Worm (Caenorhabditis elegans) whole organism, young adult: ENCODE measurements around the gene pqn-32.

ENCODE experiments used
- B0035.1 ChIP-seq: sonication (generic microtip); optimal IDR thresholded peaks from 2 replicates; lab custom pipeline; 2016; ENCODE audit warnings: missing genetic modification characterization, mild to moderate bottlenecking, missing compliant biosample characterization, missing genotype, missing genetic modification reagents
- F22D6.2 ChIP-seq: sonication (generic microtip); optimal IDR thresholded peaks from 2 replicates; lab custom pipeline; 2016; ENCODE audit warnings: mild to moderate bottlenecking, missing genetic modification characterization, missing compliant biosample characterization
- F37B4.10 ChIP-seq: fragments of 200-800 bp; sonication (Bioruptor generic); IDR thresholded peaks from 2 replicates; pipeline ENCODE4 v1.3.6; 2022; ENCODE audit warnings: missing genetic modification characterization, missing compliant biosample characterization
- F52B5.7 ChIP-seq: sonication (generic microtip); optimal IDR thresholded peaks from 2 replicates; lab custom pipeline; 2016; ENCODE audit warnings: mild to moderate bottlenecking, missing genetic modification characterization, missing compliant biosample characterization
- F57A8.1 ChIP-seq: fragments of 200-800 bp; sonication (Bioruptor generic); optimal IDR thresholded peaks from 2 replicates; lab custom pipeline; 2018; ENCODE audit warnings: mild to moderate bottlenecking, missing genetic modification characterization, moderate library complexity, missing compliant biosample characterization
- F57C9.4 ChIP-seq: sonication (generic microtip); optimal IDR thresholded peaks from 2 replicates; lab custom pipeline; 2017; ENCODE audit warnings: mild to moderate bottlenecking, missing genetic modification characterization, missing compliant biosample characterization
- K11D2.4 ChIP-seq: fragments of 200-800 bp; sonication (Bioruptor generic); IDR thresholded peaks from 2 replicates; pipeline ENCODE4 v1.3.6; 2022; ENCODE audit warnings: missing genetic modification reagents, missing genetic modification characterization, missing compliant biosample characterization
- K12H6.12 ChIP-seq: fragments of 200-800 bp; sonication (Bioruptor generic); optimal IDR thresholded peaks from 2 replicates; lab custom pipeline; 2018; ENCODE audit warnings: mild to moderate bottlenecking, missing genetic modification characterization, missing compliant biosample characterization
- ama-1 ChIP-seq, 3 experiments: fragments of 150-350 bp in 1 of 3; sonication (generic microtip) in 2 of 3; optimal IDR thresholded peaks; 2 replicates each; lab custom pipeline; 2014 to 2018; ENCODE audit warnings: missing biosample characterization in 2 of 3, missing genetic modification characterization in 2 of 3, missing genetic modification reagents in 2 of 3
- athp-1 ChIP-seq: sonication (generic microtip); optimal IDR thresholded peaks from 2 replicates; lab custom pipeline; 2017; ENCODE audit warnings: mild to moderate bottlenecking, missing genetic modification characterization, missing compliant biosample characterization
- ccch-3 ChIP-seq: fragments of 200-800 bp; sonication (Bioruptor generic); optimal IDR thresholded peaks from 2 replicates; lab custom pipeline; 2018; ENCODE audit warnings: mild to moderate bottlenecking, missing genetic modification characterization, missing compliant biosample characterization
- ceh-79 ChIP-seq: sonication (generic microtip); optimal IDR thresholded peaks from 2 replicates; lab custom pipeline; 2017; ENCODE audit warnings: mild to moderate bottlenecking, missing genetic modification characterization, missing compliant biosample characterization
- die-1 ChIP-seq: sonication (generic microtip); optimal IDR thresholded peaks from 2 replicates; lab custom pipeline; 2016; ENCODE audit warnings: missing genotype, mild to moderate bottlenecking, missing genetic modification characterization, missing compliant biosample characterization
- dox-1 ChIP-seq: fragments of 200-800 bp; sonication (Bioruptor generic); IDR thresholded peaks from 2 replicates; pipeline ENCODE4 v1.3.6; 2022; ENCODE audit warnings: missing genetic modification reagents, missing genetic modification characterization, missing compliant biosample characterization
- dpff-1 ChIP-seq: sonication (generic microtip); optimal IDR thresholded peaks from 2 replicates; lab custom pipeline; 2017; ENCODE audit warnings: mild to moderate bottlenecking, missing genetic modification characterization, missing compliant biosample characterization
- egl-18 ChIP-seq: fragments of 200-800 bp; sonication (Bioruptor generic); IDR thresholded peaks from 2 replicates; pipeline ENCODE4 v1.3.6; 2022; ENCODE audit warnings: missing genetic modification reagents, missing genetic modification characterization, missing compliant biosample characterization
- hlh-26 ChIP-seq: fragments of 200-800 bp; sonication (Bioruptor generic); conservative IDR thresholded peaks from 2 replicates; pipeline ENCODE4 v1.3.6; 2022; ENCODE audit warnings: missing genetic modification reagents, missing genetic modification characterization, missing compliant biosample characterization
- let-526 ChIP-seq: fragments of 200-800 bp; sonication (Bioruptor generic); IDR thresholded peaks from 2 replicates; pipeline ENCODE4 v1.3.6; 2022; ENCODE audit warnings: missing genetic modification reagents, missing genetic modification characterization, missing compliant biosample characterization
- let-607 ChIP-seq, 2 experiments: fragments of 200-800 bp in 1 of 2; sonication (Bioruptor generic) in 1 of 2; sonication (generic microtip) in 1 of 2; optimal IDR thresholded peaks; 2 replicates each; lab custom pipeline; 2016 to 2018; ENCODE audit warnings: mild to moderate bottlenecking in 2 of 2, missing compliant biosample characterization in 2 of 2, missing genetic modification characterization in 2 of 2, moderate library complexity in 2 of 2, missing genotype in 1 of 2
- lin-26 ChIP-seq: fragments of 200-800 bp; sonication (Bioruptor generic); IDR thresholded peaks from 2 replicates; pipeline ENCODE4 v1.3.6; 2022; ENCODE audit warnings: missing genetic modification reagents, missing genetic modification characterization, missing compliant biosample characterization
- lin-35 ChIP-seq, 3 experiments: fragments of 150-350 bp in 2 of 3; sonication (generic microtip) in 1 of 3; optimal IDR thresholded peaks; 2 replicates each; lab custom pipeline; 2014 to 2018; ENCODE audit warnings: missing biosample characterization in 3 of 3, missing genetic modification characterization in 3 of 3, missing genetic modification reagents in 3 of 3
- lin-40 ChIP-seq: sonication (generic microtip); optimal IDR thresholded peaks from 2 replicates; lab custom pipeline; 2016; ENCODE audit warnings: missing genetic modification characterization, mild to moderate bottlenecking, missing compliant biosample characterization, missing genotype, missing genetic modification reagents
- lin-54 ChIP-seq: fragments of 200-800 bp; sonication (Bioruptor generic); optimal IDR thresholded peaks from 2 replicates; lab custom pipeline; 2018; ENCODE audit warnings: mild to moderate bottlenecking, missing genetic modification characterization, missing compliant biosample characterization
- lir-1 ChIP-seq: fragments of 200-800 bp; sonication (Bioruptor generic); conservative IDR thresholded peaks from 2 replicates; pipeline ENCODE4 v1.3.6; 2022; ENCODE audit warnings: missing genetic modification reagents, missing genetic modification characterization, missing compliant biosample characterization
- madf-10 ChIP-seq: sonication (generic microtip); optimal IDR thresholded peaks from 2 replicates; lab custom pipeline; 2016; ENCODE audit warnings: mild to moderate bottlenecking, missing genetic modification characterization, missing compliant biosample characterization
- madf-8 ChIP-seq: fragments of 200-800 bp; sonication (Bioruptor generic); conservative IDR thresholded peaks from 2 replicates; pipeline ENCODE4 v1.3.6; 2022; ENCODE audit warnings: missing genetic modification reagents, missing genetic modification characterization, missing compliant biosample characterization
- mes-4 ChIP-seq: sonication (generic microtip); optimal IDR thresholded peaks from 2 replicates; lab custom pipeline; 2016; ENCODE audit warnings: missing genotype, missing genetic modification characterization, missing compliant biosample characterization
- nhr-179 ChIP-seq: sonication (generic microtip); optimal IDR thresholded peaks from 2 replicates; lab custom pipeline; 2016; ENCODE audit warnings: mild to moderate bottlenecking, missing genetic modification characterization, missing compliant biosample characterization
- rec-8 ChIP-seq, 2 experiments: sonication (generic microtip); optimal IDR thresholded peaks; 2 replicates each; lab custom pipeline; 2016; ENCODE audit warnings: mild to moderate bottlenecking in 2 of 2, missing genetic modification characterization in 2 of 2, missing genetic modification reagents in 2 of 2, missing genotype in 2 of 2, missing biosample characterization in 1 of 2, missing compliant biosample characterization in 1 of 2, moderate library complexity in 1 of 2
- rpc-1 ChIP-seq, 2 experiments: fragments of 150-350 bp in 1 of 2; sonication (generic microtip) in 1 of 2; optimal IDR thresholded peaks; 2 replicates each; lab custom pipeline; 2014 to 2018; ENCODE audit warnings: missing biosample characterization in 1 of 2, missing genetic modification characterization in 1 of 2, missing genetic modification reagents in 1 of 2, missing genotype in 1 of 2
- snpc-1.1 ChIP-seq: sonication (generic microtip); optimal IDR thresholded peaks from 2 replicates; lab custom pipeline; 2017; ENCODE audit warnings: missing genetic modification characterization, mild to moderate bottlenecking, missing compliant biosample characterization, antibody characterized with exemption, moderate library complexity, missing genotype, missing genetic modification reagents; ENCODE audit not compliant: insufficient read depth
- snpc-1.3 ChIP-seq: sonication (generic microtip); optimal IDR thresholded peaks from 2 replicates; lab custom pipeline; 2017; ENCODE audit warnings: missing genetic modification characterization, mild to moderate bottlenecking, missing compliant biosample characterization, antibody characterized with exemption, moderate library complexity, missing genotype, missing genetic modification reagents; ENCODE audit not compliant: insufficient read depth
- snpc-3.4 ChIP-seq: sonication (generic microtip); optimal IDR thresholded peaks from 2 replicates; lab custom pipeline; 2017; ENCODE audit warnings: missing genetic modification characterization, mild to moderate bottlenecking, missing compliant biosample characterization, antibody characterized with exemption, moderate library complexity, missing genotype, missing genetic modification reagents
- snpc-4 ChIP-seq, 5 experiments: fragments of 150-350 bp in 1 of 5; sonication (generic microtip) in 4 of 5; optimal IDR thresholded peaks; 2 replicates each; lab custom pipeline; 2014 to 2018; ENCODE audit warnings: missing genetic modification characterization in 5 of 5, missing biosample characterization in 3 of 5, antibody characterized with exemption in 2 of 5, mild to moderate bottlenecking in 2 of 5, missing compliant biosample characterization in 2 of 5, missing genotype in 2 of 5, moderate library complexity in 2 of 5, missing genetic modification reagents in 1 of 5
- unc-130 ChIP-seq: sonication (generic microtip); optimal IDR thresholded peaks from 2 replicates; lab custom pipeline; 2016; ENCODE audit warnings: missing genetic modification reagents, missing genetic modification characterization, missing compliant biosample characterization
- ztf-28 ChIP-seq: fragments of 200-800 bp; sonication (Bioruptor generic); IDR thresholded peaks from 2 replicates; pipeline ENCODE4 v1.3.6; 2022; ENCODE audit warnings: missing genetic modification reagents, missing genetic modification characterization, missing compliant biosample characterization
- ztf-3 ChIP-seq: fragments of 200-800 bp; sonication (Bioruptor generic); optimal IDR thresholded peaks from 2 replicates; lab custom pipeline; 2018; ENCODE audit warnings: mild to moderate bottlenecking, missing genetic modification characterization, missing compliant biosample characterization
- ztf-6 ChIP-seq: fragments of 200-800 bp; sonication (Bioruptor generic); IDR thresholded peaks from 2 replicates; pipeline ENCODE4 v1.3.6; 2022; ENCODE audit warnings: missing genetic modification reagents, missing genetic modification characterization, missing compliant biosample characterization

The pqn-32 gene

ce11 chrII:13117135-13117534 is 9.3 kb downstream of the pqn-32 start, which contains the start of gene gfm-1 (continued):
- TF ChIP-seq snpc-4 (GFP tag; optimal IDR thresholded peaks at IDR 0.05; lab: Kevin White, UChicago) (no peak), snpc-4 (tag; optimal IDR thresholded peaks at IDR 0.05; lab: Kevin White, UChicago) (peak in 2 of 4 experiments; percentile 33 to 56), mes-4 (tag; lab: Kevin White, UChicago) (no peak), rec-8 (tag; optimal IDR thresholded peaks at IDR 0.05; lab: Kevin White, UChicago) (peak; percentile 2 to 89), snpc-3.4 (tag; lab: Kevin White, UChicago) (peak; percentile 43), K12H6.12 (tag; lab: Kevin White, UChicago) (peak; percentile 44), rpc-1 (optimal IDR thresholded peaks at IDR 0.05; lab: Kevin White, UChicago) (no peak), rpc-1 (tag; optimal IDR thresholded peaks at IDR 0.05; lab: Kevin White, UChicago) (no peak), lin-26 (GFP tag; lab: Robert Waterston, UW) (no peak), F52B5.7 (no peak), lin-40 (tag; lab: Kevin White, UChicago) (no peak), ztf-3 (no peak), madf-10 (tag; lab: Kevin White, UChicago) (peak; percentile 6), dpff-1 (no peak), let-526 (no peak), F57A8.1 (GFP tag; lab: Kevin White, UChicago) (no peak), hlh-26 (no peak), dox-1 (peak; percentile 61), unc-130 (GFP tag; lab: Kevin White, UChicago) (peak; percentile 90), lin-35 (GFP tag; optimal IDR thresholded peaks at IDR 0.05; lab: Kevin White, UChicago) (peak in 1 of 3 experiments; percentile 41), ztf-28 (GFP tag; lab: Robert Waterston, UW) (no peak), ama-1 (optimal IDR thresholded peaks at IDR 0.05; lab: Kevin White, UChicago) (no peak), ama-1 (GFP tag; optimal IDR thresholded peaks at IDR 0.05; lab: Kevin White, UChicago) (no peak), athp-1 (peak; percentile 52), F37B4.10 (no peak), ztf-6 (GFP tag; lab: Robert Waterston, UW) (no peak), B0035.1 (tag; lab: Kevin White, UChicago) (peak; percentile 6), F57C9.4 (tag; lab: Kevin White, UChicago) (no peak), snpc-1.1 (tag; lab: Kevin White, UChicago) (peak; percentile 51), lir-1 (GFP tag; lab: Robert Waterston, UW) (0 out of 2 replicates have a peak, but pooled peaks have one; percentile 6), ceh-79 (tag; lab: Kevin White, UChicago) (peak; percentile 54), let-607 (tag; optimal IDR thresholded peaks at IDR 0.05; lab: Kevin White, UChicago) (peak in 1 of 2 experiments; percentile 61), madf-8 (GFP tag; lab: Robert Waterston, UW) (0 out of 2 replicates have a peak, but pooled peaks have one; percentile 30), egl-18 (no peak), snpc-1.3 (peak; percentile 30), nhr-179 (tag; lab: Kevin White, UChicago) (no peak), K11D2.4 (GFP tag; lab: Robert Waterston, UW) (no peak), lin-54 (GFP tag; lab: Kevin White, UChicago) (peak; percentile 60), F22D6.2 (tag; lab: Kevin White, UChicago) (peak; percentile 30), ccch-3 (GFP tag; lab: Kevin White, UChicago) (no peak), die-1 (no peak)
